Worm (Caenorhabditis elegans) whole organism, mixed stage, embryonic: ENCODE results near the gene gpx-3.

Source experiments
- bed-3 ChIP-seq: fragments of 200-800 bp; sonication (Bioruptor generic); optimal IDR thresholded peaks from 3 replicates; lab custom pipeline; 2018; ENCODE audit warnings: mild to moderate bottlenecking, missing genetic modification characterization, moderate library complexity, missing compliant biosample characterization
- cnd-1 ChIP-seq: fragments of 200-800 bp; sonication (Bioruptor generic); optimal IDR thresholded peaks from 2 replicates; lab custom pipeline; 2018; ENCODE audit warnings: mild to moderate bottlenecking, missing genetic modification characterization, missing compliant biosample characterization
- elt-3 ChIP-seq: fragments of 150-350 bp; optimal IDR thresholded peaks from 2 replicates; lab custom pipeline; 2014; ENCODE audit warnings: missing biosample characterization, missing genetic modification characterization
- flh-1 ChIP-seq: fragments of 200-800 bp; sonication (Bioruptor generic); optimal IDR thresholded peaks from 2 replicates; lab custom pipeline; 2018; ENCODE audit warnings: mild to moderate bottlenecking, missing genetic modification characterization, moderate library complexity, missing compliant biosample characterization
- lin-32 ChIP-seq: fragments of 200-800 bp; sonication (Bioruptor generic); optimal IDR thresholded peaks from 2 replicates; lab custom pipeline; 2018; ENCODE audit warnings: mild to moderate bottlenecking, missing genetic modification characterization, missing compliant biosample characterization
- lsy-2 ChIP-seq: fragments of 150-350 bp; optimal IDR thresholded peaks from 2 replicates; lab custom pipeline; 2014; ENCODE audit warnings: missing biosample characterization, missing genetic modification characterization
- mab-5 ChIP-seq: fragments of 150-350 bp; optimal IDR thresholded peaks from 2 replicates; lab custom pipeline; 2014; ENCODE audit warnings: missing biosample characterization, missing genetic modification characterization
- nhr-237 ChIP-seq: fragments of 150-350 bp; optimal IDR thresholded peaks from 2 replicates; lab custom pipeline; 2014; ENCODE audit warnings: missing biosample characterization, missing genetic modification characterization
- pha-4 ChIP-seq: fragments of 150-350 bp; optimal IDR thresholded peaks from 2 replicates; lab custom pipeline; 2018; ENCODE audit warnings: missing biosample characterization, missing genetic modification reagents, missing genetic modification characterization
- snpc-4 ChIP-seq: fragments of 150-350 bp; optimal IDR thresholded peaks from 2 replicates; lab custom pipeline; 2014; ENCODE audit warnings: missing biosample characterization, missing genetic modification characterization
- tbx-8 ChIP-seq: fragments of 200-800 bp; sonication (Bioruptor generic); optimal IDR thresholded peaks from 2 replicates; lab custom pipeline; 2018; ENCODE audit warnings: mild to moderate bottlenecking, missing genetic modification characterization, moderate library complexity, missing compliant biosample characterization
- ztf-11 ChIP-seq: fragments of 150-350 bp; optimal IDR thresholded peaks from 2 replicates; lab custom pipeline; 2014; ENCODE audit warnings: missing biosample characterization, missing genetic modification characterization

- TF ChIP-seq lin-32 (GFP tag; lab: Kevin White, UChicago) (no peak), ztf-11 (no peak), nhr-237 (no peak), mab-5 (tag; lab: Kevin White, UChicago) (no peak), pha-4 (tag; lab: Kevin White, UChicago) (no peak), tbx-8 (no peak), elt-3 (tag; lab: Kevin White, UChicago) (no peak), flh-1 (no peak), snpc-4 (no peak), bed-3 (GFP tag; lab: Kevin White, UChicago) (no peak), lsy-2 (no peak), cnd-1 (no peak)
Measured at ce11 chrX:9548011-9548795, 39.5 kb upstream of the gpx-3 start.
